Worm (Caenorhabditis elegans) whole organism, L1 larva: ENCODE data around the gene C15C8.5.

Experiments used
- C16A3.4 ChIP-seq: fragments of 150-350 bp; optimal IDR thresholded peaks from 2 replicates; lab custom pipeline; 2014; ENCODE audit warnings: missing biosample characterization, missing genetic modification characterization
- C34B4.2 ChIP-seq: sonication (generic microtip); optimal IDR thresholded peaks from 2 replicates; lab custom pipeline; 2017; ENCODE audit warnings: mild to moderate bottlenecking, missing genetic modification characterization, missing compliant biosample characterization
- F16B12.6 ChIP-seq: fragments of 150-350 bp; optimal IDR thresholded peaks from 2 replicates; lab custom pipeline; 2014; ENCODE audit warnings: missing biosample characterization, missing genetic modification characterization
- aly-2 ChIP-seq: fragments of 150-350 bp; optimal IDR thresholded peaks from 2 replicates; lab custom pipeline; 2014; ENCODE audit warnings: missing biosample characterization, missing genetic modification characterization
- ama-1 ChIP-seq: fragments of 150-350 bp; optimal IDR thresholded peaks from 2 replicates; lab custom pipeline; 2014
- ceh-63 ChIP-seq: fragments of 200-800 bp; sonication (Bioruptor generic); optimal IDR thresholded peaks from 2 replicates; lab custom pipeline; 2018; ENCODE audit warnings: mild to moderate bottlenecking, missing genetic modification characterization, missing compliant biosample characterization
- ceh-8 ChIP-seq: fragments of 200-800 bp; sonication (Bioruptor generic); optimal IDR thresholded peaks from 2 replicates; lab custom pipeline; 2018; ENCODE audit warnings: mild to moderate bottlenecking, missing genetic modification characterization, moderate library complexity, missing compliant biosample characterization
- ces-1 ChIP-seq: fragments of 150-350 bp; optimal IDR thresholded peaks from 2 replicates; lab custom pipeline; 2014; ENCODE audit warnings: missing biosample characterization, missing genetic modification reagents, missing genetic modification characterization
- dpl-1 ChIP-seq, 3 experiments: fragments of 150-350 bp in 2 of 3; sonication (generic microtip) in 1 of 3; optimal IDR thresholded peaks; 2 replicates each; lab custom pipeline; 2014 to 2017; ENCODE audit warnings: missing biosample characterization in 3 of 3, missing genetic modification characterization in 3 of 3, missing genetic modification reagents in 3 of 3
- efl-1 ChIP-seq, 4 experiments: fragments of 150-350 bp; optimal IDR thresholded peaks in 3 of 4; peaks in 1 of 4; 1 replicate in 1 of 4; 2 replicates in 3 of 4; lab custom pipeline; 2014; ENCODE audit warnings: missing biosample characterization in 2 of 4, missing genetic modification characterization in 2 of 4, missing genetic modification reagents in 2 of 4
- efl-3 ChIP-seq: fragments of 200-800 bp; sonication (Bioruptor generic); optimal IDR thresholded peaks from 2 replicates; lab custom pipeline; 2018; ENCODE audit warnings: mild to moderate bottlenecking, missing genetic modification characterization, missing compliant biosample characterization
- egl-13 ChIP-seq: sonication (generic microtip); optimal IDR thresholded peaks from 2 replicates; lab custom pipeline; 2016; ENCODE audit warnings: missing genotype, missing genetic modification reagents, missing genetic modification characterization, missing compliant biosample characterization
- egl-27 ChIP-seq, 2 experiments: fragments of 150-350 bp in 1 of 2; sonication (generic microtip); optimal IDR thresholded peaks; 3 replicates each; lab custom pipeline; 2017 to 2018; ENCODE audit warnings: missing biosample characterization in 2 of 2, missing genetic modification characterization in 2 of 2, missing genetic modification reagents in 2 of 2
- elt-2 ChIP-seq: sonication (generic microtip); optimal IDR thresholded peaks from 2 replicates; lab custom pipeline; 2016; ENCODE audit warnings: missing genetic modification characterization, mild to moderate bottlenecking, inconsistent platforms, missing compliant biosample characterization, missing genetic modification reagents
- elt-3 ChIP-seq, 6 experiments: fragments of 150-350 bp in 1 of 6; sonication (generic microtip); optimal IDR thresholded peaks; 2 replicates each; lab custom pipeline; 2017 to 2018; ENCODE audit warnings: missing biosample characterization in 6 of 6, missing genetic modification characterization in 6 of 6, inconsistent platforms in 1 of 6
- ets-5 ChIP-seq: fragments of 200-800 bp; sonication (Bioruptor generic); IDR thresholded peaks from 2 replicates; pipeline ENCODE4 v1.3.6; 2022; ENCODE audit warnings: missing genetic modification characterization, missing compliant biosample characterization
- fkh-4 ChIP-seq: sonication (generic microtip); optimal IDR thresholded peaks from 2 replicates; lab custom pipeline; 2016; ENCODE audit warnings: missing compliant biosample characterization, missing genetic modification characterization, borderline replicate concordance
- fkh-8 ChIP-seq: sonication (generic microtip); optimal IDR thresholded peaks from 2 replicates; lab custom pipeline; 2016; ENCODE audit warnings: mild to moderate bottlenecking, missing genetic modification characterization, missing compliant biosample characterization
- fos-1 ChIP-seq: fragments of 150-350 bp; optimal IDR thresholded peaks from 2 replicates; lab custom pipeline; 2014; ENCODE audit warnings: missing biosample characterization, missing genetic modification characterization
- hlh-17 ChIP-seq: fragments of 200-800 bp; sonication (Bioruptor generic); optimal IDR thresholded peaks from 2 replicates; lab custom pipeline; 2018; ENCODE audit warnings: missing genetic modification characterization, mild to moderate bottlenecking, missing compliant biosample characterization, moderate library complexity, borderline replicate concordance
- hlh-4 ChIP-seq: sonication (generic microtip); optimal IDR thresholded peaks from 2 replicates; lab custom pipeline; 2016; ENCODE audit warnings: mild to moderate bottlenecking, missing genetic modification characterization, missing compliant biosample characterization
- irx-1 ChIP-seq: sonication (generic microtip); optimal IDR thresholded peaks from 2 replicates; lab custom pipeline; 2016; ENCODE audit warnings: missing genetic modification characterization, missing compliant biosample characterization
- isw-1 ChIP-seq: fragments of 200-800 bp; sonication (Bioruptor generic); IDR thresholded peaks from 2 replicates; pipeline ENCODE4 v1.3.6; 2022; ENCODE audit warnings: missing genetic modification characterization, missing compliant biosample characterization
- lin-13 ChIP-seq: fragments of 150-350 bp; optimal IDR thresholded peaks from 2 replicates; lab custom pipeline; 2014; ENCODE audit warnings: missing biosample characterization, missing genetic modification reagents, missing genetic modification characterization
- lin-15B ChIP-seq: fragments of 150-350 bp; sonication (generic microtip); optimal IDR thresholded peaks from 3 replicates; lab custom pipeline; 2014; ENCODE audit warnings: missing biosample characterization, missing genetic modification characterization
- lin-35 ChIP-seq, 2 experiments: fragments of 150-350 bp; optimal IDR thresholded peaks; 2 replicates each; lab custom pipeline; 2014; ENCODE audit warnings: missing biosample characterization in 2 of 2, missing genetic modification characterization in 2 of 2, missing genetic modification reagents in 2 of 2
- mdl-1 ChIP-seq, 2 experiments: fragments of 150-350 bp; optimal IDR thresholded peaks; 2 replicates each; lab custom pipeline; 2014 to 2017; ENCODE audit warnings: missing biosample characterization in 2 of 2, missing genetic modification characterization in 2 of 2, inconsistent platforms in 1 of 2
- mef-2 ChIP-seq: fragments of 150-350 bp; optimal IDR thresholded peaks from 2 replicates; lab custom pipeline; 2014; ENCODE audit warnings: missing biosample characterization, missing genetic modification characterization
- mep-1 ChIP-seq: fragments of 150-350 bp; optimal IDR thresholded peaks from 2 replicates; lab custom pipeline; 2014; ENCODE audit warnings: missing biosample characterization, missing genetic modification characterization
- nhr-11 ChIP-seq: fragments of 150-350 bp; optimal IDR thresholded peaks from 2 replicates; lab custom pipeline; 2014; ENCODE audit warnings: missing biosample characterization, missing genetic modification characterization
- nhr-20 ChIP-seq: sonication (generic microtip); optimal IDR thresholded peaks from 2 replicates; lab custom pipeline; 2016; ENCODE audit warnings: mild to moderate bottlenecking, missing genetic modification characterization, missing compliant biosample characterization
- nhr-28 ChIP-seq: fragments of 150-350 bp; optimal IDR thresholded peaks from 2 replicates; lab custom pipeline; 2014; ENCODE audit warnings: missing biosample characterization, missing genetic modification characterization
- nhr-47 ChIP-seq: sonication (generic microtip); optimal IDR thresholded peaks from 2 replicates; lab custom pipeline; 2016; ENCODE audit warnings: mild to moderate bottlenecking, missing genetic modification characterization, moderate library complexity, missing compliant biosample characterization
- nhr-76 ChIP-seq: sonication (generic microtip); optimal IDR thresholded peaks from 2 replicates; lab custom pipeline; 2017; ENCODE audit warnings: missing biosample characterization, missing genetic modification characterization
- nhr-90 ChIP-seq: sonication (generic microtip); optimal IDR thresholded peaks from 2 replicates; lab custom pipeline; 2016; ENCODE audit warnings: mild to moderate bottlenecking, missing genetic modification characterization, missing compliant biosample characterization; ENCODE audit not compliant: poor library complexity
- pax-3 ChIP-seq: fragments of 200-800 bp; sonication (Bioruptor generic); optimal IDR thresholded peaks from 2 replicates; lab custom pipeline; 2018; ENCODE audit warnings: mild to moderate bottlenecking, missing genetic modification characterization, moderate library complexity, missing compliant biosample characterization
- snpc-4 ChIP-seq: fragments of 150-350 bp; optimal IDR thresholded peaks from 2 replicates; lab custom pipeline; 2014; ENCODE audit warnings: missing biosample characterization, missing genetic modification characterization
- snu-23 ChIP-seq: sonication (generic microtip); optimal IDR thresholded peaks from 2 replicates; lab custom pipeline; 2016; ENCODE audit warnings: missing genetic modification characterization, missing compliant biosample characterization
- sox-4 ChIP-seq: sonication (generic microtip); optimal IDR thresholded peaks from 2 replicates; lab custom pipeline; 2016; ENCODE audit warnings: missing genetic modification characterization, missing compliant biosample characterization
- sptf-1 ChIP-seq: fragments of 150-350 bp; optimal IDR thresholded peaks from 2 replicates; lab custom pipeline; 2014; ENCODE audit warnings: missing biosample characterization, missing genetic modification characterization
- swsn-7 ChIP-seq: sonication (generic microtip); optimal IDR thresholded peaks from 2 replicates; lab custom pipeline; 2016; ENCODE audit warnings: missing genetic modification characterization, missing compliant biosample characterization
- tlp-1 ChIP-seq: fragments of 150-350 bp; optimal IDR thresholded peaks from 2 replicates; lab custom pipeline; 2014; ENCODE audit warnings: missing biosample characterization, missing genetic modification characterization
- unc-30 ChIP-seq: sonication (generic microtip); optimal IDR thresholded peaks from 2 replicates; lab custom pipeline; 2017; ENCODE audit warnings: missing biosample characterization, missing genetic modification characterization
- unc-62 ChIP-seq: fragments of 150-350 bp; optimal IDR thresholded peaks from 2 replicates; lab custom pipeline; 2014; ENCODE audit warnings: missing biosample characterization, missing genetic modification reagents, missing genetic modification characterization
- unc-86 ChIP-seq: sonication (generic microtip); optimal IDR thresholded peaks from 2 replicates; lab custom pipeline; 2016; ENCODE audit warnings: missing genetic modification characterization, missing compliant biosample characterization
- unc-98 ChIP-seq: fragments of 200-800 bp; sonication (Bioruptor generic); IDR thresholded peaks from 2 replicates; pipeline ENCODE4 v1.3.6; 2022; ENCODE audit warnings: missing genetic modification characterization, missing compliant biosample characterization
- vab-15 ChIP-seq: sonication (generic microtip); optimal IDR thresholded peaks from 2 replicates; lab custom pipeline; 2017; ENCODE audit warnings: missing genotype, mild to moderate bottlenecking, missing genetic modification characterization, missing compliant biosample characterization
- xbp-1 ChIP-seq: sonication (generic microtip); optimal IDR thresholded peaks from 2 replicates; lab custom pipeline; 2016; ENCODE audit warnings: missing genetic modification characterization, missing compliant biosample characterization
- zag-1 ChIP-seq: fragments of 150-350 bp; optimal IDR thresholded peaks from 2 replicates; lab custom pipeline; 2014; ENCODE audit warnings: missing biosample characterization, missing genetic modification characterization

The C15C8.5 gene

ce11 chrV:12773852-12774251 is 26.0 kb downstream of the C15C8.5 start:
- no peak for TF ChIP-seq unc-98 (GFP tag; lab: Robert Waterston, UW)
- TF ChIP-seq unc-30 (tag; lab: Kevin White, UChicago), result no peak
- TF ChIP-seq F16B12.6 (tag; lab: Kevin White, UChicago), result no peak
- no peak for TF ChIP-seq fos-1
- no peak for TF ChIP-seq unc-86 (tag; lab: Kevin White, UChicago)
- TF ChIP-seq mep-1 (tag; lab: Kevin White, UChicago), result no peak
- no peak for TF ChIP-seq nhr-90 (tag; lab: Kevin White, UChicago)
- no peak for TF ChIP-seq efl-1 (optimal IDR thresholded peaks at IDR 0.05; lab: Kevin White, UChicago)
- peak in 1 of 2 experiments; percentile 86 for TF ChIP-seq efl-1 (GFP tag; optimal IDR thresholded peaks at IDR 0.05 in 1 of 2; lab: Kevin White, UChicago)
- no peak for TF ChIP-seq isw-1
- no peak for TF ChIP-seq snpc-4 (tag; lab: Kevin White, UChicago)
- no peak for TF ChIP-seq egl-27 (tag; optimal IDR thresholded peaks at IDR 0.05; lab: Kevin White, UChicago)
- no peak for TF ChIP-seq ceh-63 (GFP tag; lab: Kevin White, UChicago)
- TF ChIP-seq fkh-8 (tag; lab: Kevin White, UChicago), result peak; percentile 59
- no peak for TF ChIP-seq lin-15B (tag; lab: Kevin White, UChicago)
- no peak for TF ChIP-seq egl-13 (tag; lab: Kevin White, UChicago)

- TF ChIP-seq elt-3 (tag; optimal IDR thresholded peaks at IDR 0.05; lab: Kevin White, UChicago) (peak in 1 of 6 experiments; percentile 23), lin-13 (no peak), nhr-11 (tag; lab: Kevin White, UChicago) (no peak), nhr-76 (tag; lab: Kevin White, UChicago) (no peak), ceh-63 (GFP tag; lab: Kevin White, UChicago) (no peak), efl-3 (no peak), elt-2 (tag; lab: Kevin White, UChicago) (no peak), unc-98 (GFP tag; lab: Robert Waterston, UW) (no peak), mdl-1 (tag; optimal IDR thresholded peaks at IDR 0.05; lab: Kevin White, UChicago) (peak in 1 of 2 experiments; percentile 45), snu-23 (peak; percentile 61), efl-1 (optimal IDR thresholded peaks at IDR 0.05; lab: Kevin White, UChicago) (peak; percentile 35 to 51), efl-1 (GFP tag; optimal IDR thresholded peaks at IDR 0.05 in 1 of 2; lab: Kevin White, UChicago) (peak; percentile 41 to 93), isw-1 (no peak), aly-2 (tag; lab: Kevin White, UChicago) (peak; percentile 37), nhr-20 (tag; lab: Kevin White, UChicago) (peak; percentile 49), vab-15 (tag; lab: Kevin White, UChicago) (peak; percentile 38), fos-1 (no peak), ama-1 (lab: Kevin White, UChicago) (no peak), nhr-90 (tag; lab: Kevin White, UChicago) (peak; percentile 42), C16A3.4 (peak; percentile 64), nhr-47 (tag; lab: Kevin White, UChicago) (peak; percentile 61), nhr-28 (tag; lab: Kevin White, UChicago) (no peak), irx-1 (tag; lab: Kevin White, UChicago) (no peak), snpc-4 (tag; lab: Kevin White, UChicago) (no peak), F16B12.6 (tag; lab: Kevin White, UChicago) (no peak), dpl-1 (GFP tag; optimal IDR thresholded peaks at IDR 0.05; lab: Kevin White, UChicago) (peak; percentile 3 to 44 (median 43)), ceh-8 (no peak), tlp-1 (no peak), zag-1 (tag; lab: Kevin White, UChicago) (no peak), hlh-4 (tag; lab: Kevin White, UChicago) (no peak), hlh-17 (GFP tag; lab: Kevin White, UChicago) (no peak), ets-5 (GFP tag; lab: Robert Waterston, UW) (no peak), pax-3 (tag; lab: Kevin White, UChicago) (peak; percentile 45), xbp-1 (tag; lab: Kevin White, UChicago) (peak; percentile 10), sptf-1 (tag; lab: Kevin White, UChicago) (no peak), unc-86 (tag; lab: Kevin White, UChicago) (no peak), ces-1 (GFP tag; lab: Kevin White, UChicago) (no peak), C34B4.2 (no peak), lin-35 (GFP tag; optimal IDR thresholded peaks at IDR 0.05; lab: Kevin White, UChicago) (peak; percentile 20 to 66), sox-4 (tag; lab: Kevin White, UChicago) (no peak), fkh-4 (tag; lab: Kevin White, UChicago) (no peak), mef-2 (tag; lab: Kevin White, UChicago) (no peak), lin-15B (tag; lab: Kevin White, UChicago) (no peak), swsn-7 (tag; lab: Kevin White, UChicago) (peak; percentile 36), unc-62 (GFP tag; lab: Kevin White, UChicago) (no peak)
Observed at ce11 chrV:12780248-12780647, 32.4 kb downstream of the C15C8.5 start.
